Fruit fly (Drosophila melanogaster): ENCODE results near the gene CG43091.

The CG43091 gene

DNA sequence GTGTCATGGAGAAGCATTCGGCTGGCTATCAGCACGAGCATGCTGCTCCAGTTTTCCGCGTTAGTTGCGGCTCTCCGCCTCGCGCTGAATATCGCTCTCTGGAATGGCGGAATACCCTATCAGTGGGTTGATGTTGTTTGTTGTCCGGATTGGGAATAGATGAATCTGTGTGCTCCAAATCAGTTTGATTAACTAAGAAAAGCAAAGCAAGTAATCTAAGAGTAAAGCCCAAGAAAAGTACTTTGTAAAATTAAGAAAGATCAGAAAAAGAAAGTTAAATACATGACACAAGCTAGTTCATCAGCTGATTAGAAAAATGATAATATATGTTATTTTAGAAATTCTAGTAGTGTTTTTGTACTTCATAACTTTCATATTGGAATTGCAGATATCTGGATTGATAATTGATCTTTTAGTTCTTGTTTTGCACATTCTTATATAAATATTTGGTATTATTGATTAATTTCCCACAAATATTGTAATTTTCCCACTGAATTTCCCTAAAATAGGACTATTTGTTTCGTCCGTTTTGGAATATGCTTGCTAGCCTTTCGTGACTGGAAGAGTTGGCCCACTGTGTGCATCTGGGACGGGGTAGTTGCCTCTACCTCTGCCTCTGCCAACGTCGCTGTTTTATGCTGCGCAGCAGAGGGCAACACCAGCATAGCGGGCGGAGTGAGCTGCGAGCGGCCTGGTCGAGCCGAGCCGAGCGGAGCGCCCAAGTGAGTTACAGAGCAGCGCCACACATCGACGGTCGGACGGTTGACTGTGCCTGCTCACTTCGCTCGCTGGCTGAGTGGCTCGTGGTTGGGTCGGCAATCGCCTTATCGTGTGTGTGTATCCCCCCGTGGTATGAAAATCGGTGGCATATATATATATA is 14.4 kb downstream of the CG43091 start (continued):
- TF ChIP-seq cwo (GFP tag; optimal IDR thresholded peaks at IDR 0.05), result peak; percentile 45
- peak; percentile 74 for TF ChIP-seq Rfx (GFP tag; IDR thresholded peaks at IDR 0.05)
- TF ChIP-seq Max (GFP tag; optimal IDR thresholded peaks at IDR 0.05), result no peak
- TF ChIP-seq CG7556 (GFP tag; optimal IDR thresholded peaks at IDR 0.05), result peak; percentile 89
- peak; percentile 85 for TF ChIP-seq row (GFP tag; IDR thresholded peaks at IDR 0.05)
- TF ChIP-seq CG16813 (GFP tag; IDR thresholded peaks at IDR 0.05; ENCODE audit: partially characterized antibody), result no peak
- no peak for TF ChIP-seq Lim3 (GFP tag; IDR thresholded peaks at IDR 0.05)
- peak; percentile 42 for TF ChIP-seq esg (GFP tag; conservative IDR thresholded peaks at IDR 0.05)
- no peak for TF ChIP-seq hth (optimal IDR thresholded peaks at IDR 0.05)
- TF ChIP-seq CG30431 (GFP tag; optimal IDR thresholded peaks at IDR 0.05), result no peak
- TF ChIP-seq CG14441 (GFP tag; IDR thresholded peaks at IDR 0.05), result peak; percentile 62
- TF ChIP-seq CG6791 (GFP tag; IDR thresholded peaks at IDR 0.05; ENCODE audit: partially characterized antibody), result 0 out of 3 replicates have a peak, but pooled peaks have one; percentile 14
- 0 out of 3 replicates have a peak, but pooled peaks have one; percentile 17 for TF ChIP-seq HLH4C (GFP tag; IDR thresholded peaks at IDR 0.05; ENCODE audit: partially characterized antibody)
- peak; percentile 58 for TF ChIP-seq H2.0 (GFP tag; IDR thresholded peaks at IDR 0.05)
- TF ChIP-seq CG17385 (GFP tag; optimal IDR thresholded peaks at IDR 0.05), result peak; percentile 49
- TF ChIP-seq HLH54F (GFP tag; optimal IDR thresholded peaks at IDR 0.05), result peak; percentile 8
- TF ChIP-seq Dad (GFP tag; optimal IDR thresholded peaks at IDR 0.05), result no peak
- TF ChIP-seq CG14860 (GFP tag; IDR thresholded peaks at IDR 0.05; ENCODE audit: partially characterized antibody), result no peak
- TF ChIP-seq Atf6 (GFP tag; IDR thresholded peaks at IDR 0.05), result no peak
- TF ChIP-seq Dp (GFP tag; optimal IDR thresholded peaks at IDR 0.05), result no peak
- peak; percentile 23 for TF ChIP-seq ewg (GFP tag; optimal IDR thresholded peaks at IDR 0.05)
- no peak; the same call in 2 of the 3 replicates for TF ChIP-seq B-H1 (GFP tag; IDR thresholded peaks at IDR 0.05)
- TF ChIP-seq nau (GFP tag; optimal IDR thresholded peaks at IDR 0.05), result no peak
- no peak for TF ChIP-seq eyg (GFP tag; optimal IDR thresholded peaks at IDR 0.05)
- peak; percentile 42 for TF ChIP-seq CG13123 (GFP tag; optimal IDR thresholded peaks at IDR 0.05)
- no peak for TF ChIP-seq CG7271 (tag; optimal IDR thresholded peaks at IDR 0.05)
- no peak for TF ChIP-seq CG4854 (GFP tag; optimal IDR thresholded peaks at IDR 0.05)
- TF ChIP-seq CG16815 (GFP tag; optimal IDR thresholded peaks at IDR 0.05), result peak; percentile 26
- no peak; the same call in 1 of the 2 replicates for TF ChIP-seq ro (GFP tag; IDR thresholded peaks at IDR 0.05)
- TF ChIP-seq scrt (GFP tag; optimal IDR thresholded peaks at IDR 0.05), result peak; percentile 38
- TF ChIP-seq CG8765 (GFP tag; IDR thresholded peaks at IDR 0.05), result no peak
- peak; percentile 52; the same call in 1 of the 2 replicates for TF ChIP-seq CG6272 (GFP tag; IDR thresholded peaks at IDR 0.05)
- TF ChIP-seq BtbVII (GFP tag; optimal IDR thresholded peaks at IDR 0.05), result peak; percentile 53
- peak; percentile 56 for TF ChIP-seq sob (GFP tag; IDR thresholded peaks at IDR 0.05)
- no peak for TF ChIP-seq Tbp (GFP tag; optimal IDR thresholded peaks at IDR 0.05)
- TF ChIP-seq dimm (GFP tag; IDR thresholded peaks at IDR 0.05), result no peak
- no peak for TF ChIP-seq pzg (GFP tag; optimal IDR thresholded peaks at IDR 0.05)
- TF ChIP-seq fd3F (GFP tag; optimal IDR thresholded peaks at IDR 0.05), result peak; percentile 28
- TF ChIP-seq CG4707 (GFP tag; optimal IDR thresholded peaks at IDR 0.05), result peak; percentile 66
- TF ChIP-seq Dip3 (GFP tag; optimal IDR thresholded peaks at IDR 0.05), result peak; percentile 3
- TF ChIP-seq CG9609 (GFP tag; optimal IDR thresholded peaks at IDR 0.05), result no peak
- TF ChIP-seq CG9876 (GFP tag; optimal IDR thresholded peaks at IDR 0.05), result no peak
- peak; percentile 14; the same call in 1 of the 2 replicates for TF ChIP-seq CG11247 (GFP tag; IDR thresholded peaks at IDR 0.05)
- peak; percentile 25 for TF ChIP-seq CG18011 (GFP tag; optimal IDR thresholded peaks at IDR 0.05)
- TF ChIP-seq CG8944 (GFP tag; optimal IDR thresholded peaks at IDR 0.05), result peak; percentile 58
- TF ChIP-seq CG18619 (GFP tag; optimal IDR thresholded peaks at IDR 0.05), result peak; percentile 76
- peak; percentile 56 for TF ChIP-seq CG2712 (tag; optimal IDR thresholded peaks at IDR 0.05)
- TF ChIP-seq gsb-n (tag; optimal IDR thresholded peaks at IDR 0.05), result no peak
- no peak for TF ChIP-seq HmgZ (tag; optimal IDR thresholded peaks at IDR 0.05)

Measured in whole organism, embryonic.